Worm (Caenorhabditis elegans) whole organism, early embryonic: ENCODE measurements around the gene F52C9.3.

Experiments used
- B0310.2 ChIP-seq: sonication (generic microtip); optimal IDR thresholded peaks from 2 replicates; lab custom pipeline; 2016; ENCODE audit warnings: mild to moderate bottlenecking, missing genetic modification characterization, missing compliant biosample characterization
- F13C5.2 ChIP-seq: sonication (generic microtip); optimal IDR thresholded peaks from 2 replicates; lab custom pipeline; 2017; ENCODE audit warnings: mild to moderate bottlenecking, missing genetic modification characterization, inconsistent platforms, missing compliant biosample characterization
- aly-1 ChIP-seq: sonication (generic microtip); optimal IDR thresholded peaks from 2 replicates; lab custom pipeline; 2016; ENCODE audit warnings: missing genetic modification characterization, missing compliant biosample characterization
- ama-1 ChIP-seq: fragments of 150-350 bp; optimal IDR thresholded peaks from 2 replicates; lab custom pipeline; 2014
- ceh-13 ChIP-seq: fragments of 200-800 bp; sonication (Bioruptor generic); optimal IDR thresholded peaks from 2 replicates; lab custom pipeline; 2018; ENCODE audit warnings: mild to moderate bottlenecking, missing genetic modification characterization, missing compliant biosample characterization
- ceh-36 ChIP-seq: sonication (generic microtip); optimal IDR thresholded peaks from 2 replicates; lab custom pipeline; 2016; ENCODE audit warnings: missing genetic modification characterization, inconsistent platforms, missing compliant biosample characterization
- ets-7 ChIP-seq: sonication (generic microtip); optimal IDR thresholded peaks from 2 replicates; lab custom pipeline; 2016; ENCODE audit warnings: missing genotype, missing genetic modification characterization, missing compliant biosample characterization
- flt-1 ChIP-seq: fragments of 200-800 bp; sonication (Bioruptor generic); IDR thresholded peaks from 2 replicates; pipeline ENCODE4 v1.3.6; 2022; ENCODE audit warnings: missing genetic modification characterization, missing compliant biosample characterization
- hmbx-1 ChIP-seq: sonication (generic microtip); optimal IDR thresholded peaks from 2 replicates; lab custom pipeline; 2016; ENCODE audit warnings: mild to moderate bottlenecking, missing genetic modification characterization, missing compliant biosample characterization
- hmg-4 ChIP-seq: fragments of 200-800 bp; sonication (Bioruptor generic); optimal IDR thresholded peaks from 2 replicates; lab custom pipeline; 2018; ENCODE audit warnings: mild to moderate bottlenecking, missing genetic modification characterization, missing compliant biosample characterization
- hnd-1 ChIP-seq: sonication (generic microtip); optimal IDR thresholded peaks from 2 replicates; lab custom pipeline; 2016; ENCODE audit warnings: missing genetic modification characterization, missing compliant biosample characterization
- pes-1 ChIP-seq: fragments of 200-800 bp; sonication (Bioruptor generic); IDR thresholded peaks from 2 replicates; pipeline ENCODE4 v1.3.6; 2022; ENCODE audit warnings: missing genetic modification reagents, missing genetic modification characterization, missing compliant biosample characterization
- scrt-1 ChIP-seq: fragments of 200-800 bp; sonication (Bioruptor generic); IDR thresholded peaks from 2 replicates; pipeline ENCODE4 v1.3.6; 2022; ENCODE audit warnings: missing genetic modification characterization, missing compliant biosample characterization
- sea-1 ChIP-seq: fragments of 200-800 bp; sonication (Bioruptor generic); conservative IDR thresholded peaks from 2 replicates; pipeline ENCODE4 v1.3.6; 2022; ENCODE audit warnings: missing genetic modification characterization, missing compliant biosample characterization
- tbx-11 ChIP-seq: fragments of 200-800 bp; sonication (Bioruptor generic); IDR thresholded peaks from 2 replicates; pipeline ENCODE4 v1.3.6; 2022; ENCODE audit warnings: missing genetic modification characterization, missing compliant biosample characterization
- tbx-37 ChIP-seq: fragments of 200-800 bp; sonication (Bioruptor generic); conservative IDR thresholded peaks from 2 replicates; pipeline ENCODE4 v1.3.6; 2022; ENCODE audit warnings: missing genetic modification reagents, missing genetic modification characterization, missing compliant biosample characterization
- tra-4 ChIP-seq: sonication (generic microtip); optimal IDR thresholded peaks from 2 replicates; lab custom pipeline; 2017; ENCODE audit warnings: missing genetic modification characterization, missing compliant biosample characterization

Gene F52C9.3

ce11 chrIII:5361909-5362308, 40.2 kb downstream of the F52C9.3 start, which contains the start of gene Y32H12A.1:
TSS of gene Y32H12A.1 (plus strand) at chrIII:5362209.
- TF ChIP-seq pes-1 (GFP tag; lab: Robert Waterston, UW) (no peak), ama-1 (lab: Kevin White, UChicago) (no peak), ceh-36 (tag; lab: Kevin White, UChicago) (no peak), B0310.2 (tag; lab: Kevin White, UChicago) (no peak), hmg-4 (GFP tag; lab: Kevin White, UChicago) (no peak), ceh-13 (GFP tag; lab: Kevin White, UChicago) (no peak), ets-7 (no peak), aly-1 (tag; lab: Kevin White, UChicago) (no peak), sea-1 (GFP tag; lab: Robert Waterston, UW) (no peak), tbx-11 (no peak), tra-4 (tag; lab: Kevin White, UChicago) (no peak), flt-1 (GFP tag; lab: Robert Waterston, UW) (no peak), tbx-37 (GFP tag; lab: Robert Waterston, UW) (no peak), F13C5.2 (tag; lab: Kevin White, UChicago) (no peak), hnd-1 (tag; lab: Kevin White, UChicago) (no peak)

ce11 chrIII:5367995-5368899, 46.6 kb downstream of the F52C9.3 start, which contains the start of gene dhs-9:
TSS of gene dhs-9 (minus strand) at chrIII:5368045.
- TF ChIP-seq hnd-1 (tag; lab: Kevin White, UChicago) (no peak), ceh-36 (tag; lab: Kevin White, UChicago) (no peak), ets-7 (no peak), F13C5.2 (tag; lab: Kevin White, UChicago) (no peak), pes-1 (GFP tag; lab: Robert Waterston, UW) (no peak), hmg-4 (GFP tag; lab: Kevin White, UChicago) (no peak), sea-1 (GFP tag; lab: Robert Waterston, UW) (no peak), ceh-13 (GFP tag; lab: Kevin White, UChicago) (no peak), B0310.2 (tag; lab: Kevin White, UChicago) (no peak), hmbx-1 (tag; lab: Kevin White, UChicago) (no peak), tbx-11 (no peak), flt-1 (GFP tag; lab: Robert Waterston, UW) (no peak)

- TF ChIP-seq tbx-37 (GFP tag; lab: Robert Waterston, UW) (no peak), tra-4 (tag; lab: Kevin White, UChicago) (no peak)
Observed at ce11 chrIII:5371226-5371926, 49.7 kb downstream of the F52C9.3 start, which contains the start of gene szy-2. TSS of gene szy-2 (minus strand) at chrIII:5371276.

- TF ChIP-seq B0310.2 (tag; lab: Kevin White, UChicago) (no peak), hmg-4 (GFP tag; lab: Kevin White, UChicago) (peak; percentile 14)
Observed at ce11 chrIII:5372884-5373283, 51.2 kb downstream of the F52C9.3 start.

ce11 chrIII:5373715-5374114, 52.0 kb downstream of the F52C9.3 start:
- TF ChIP-seq sea-1 (GFP tag; lab: Robert Waterston, UW) = no peak
- TF ChIP-seq hmg-4 (GFP tag; lab: Kevin White, UChicago) = no peak

ce11 chrIII:5375001-5375532, 53.4 kb downstream of the F52C9.3 start:
- TF ChIP-seq ceh-36 (tag; lab: Kevin White, UChicago) (no peak), tra-4 (tag; lab: Kevin White, UChicago) (no peak), hmg-4 (GFP tag; lab: Kevin White, UChicago) (no peak), ceh-13 (GFP tag; lab: Kevin White, UChicago) (no peak), scrt-1 (no peak), flt-1 (GFP tag; lab: Robert Waterston, UW) (no peak), B0310.2 (tag; lab: Kevin White, UChicago) (no peak), ets-7 (no peak), aly-1 (tag; lab: Kevin White, UChicago) (no peak), ama-1 (lab: Kevin White, UChicago) (no peak), hmbx-1 (tag; lab: Kevin White, UChicago) (no peak), F13C5.2 (tag; lab: Kevin White, UChicago) (no peak)
